Worm (Caenorhabditis elegans): Measurements from ENCODE around the gene T09F5.10.

Gene T09F5.10

DNA sequence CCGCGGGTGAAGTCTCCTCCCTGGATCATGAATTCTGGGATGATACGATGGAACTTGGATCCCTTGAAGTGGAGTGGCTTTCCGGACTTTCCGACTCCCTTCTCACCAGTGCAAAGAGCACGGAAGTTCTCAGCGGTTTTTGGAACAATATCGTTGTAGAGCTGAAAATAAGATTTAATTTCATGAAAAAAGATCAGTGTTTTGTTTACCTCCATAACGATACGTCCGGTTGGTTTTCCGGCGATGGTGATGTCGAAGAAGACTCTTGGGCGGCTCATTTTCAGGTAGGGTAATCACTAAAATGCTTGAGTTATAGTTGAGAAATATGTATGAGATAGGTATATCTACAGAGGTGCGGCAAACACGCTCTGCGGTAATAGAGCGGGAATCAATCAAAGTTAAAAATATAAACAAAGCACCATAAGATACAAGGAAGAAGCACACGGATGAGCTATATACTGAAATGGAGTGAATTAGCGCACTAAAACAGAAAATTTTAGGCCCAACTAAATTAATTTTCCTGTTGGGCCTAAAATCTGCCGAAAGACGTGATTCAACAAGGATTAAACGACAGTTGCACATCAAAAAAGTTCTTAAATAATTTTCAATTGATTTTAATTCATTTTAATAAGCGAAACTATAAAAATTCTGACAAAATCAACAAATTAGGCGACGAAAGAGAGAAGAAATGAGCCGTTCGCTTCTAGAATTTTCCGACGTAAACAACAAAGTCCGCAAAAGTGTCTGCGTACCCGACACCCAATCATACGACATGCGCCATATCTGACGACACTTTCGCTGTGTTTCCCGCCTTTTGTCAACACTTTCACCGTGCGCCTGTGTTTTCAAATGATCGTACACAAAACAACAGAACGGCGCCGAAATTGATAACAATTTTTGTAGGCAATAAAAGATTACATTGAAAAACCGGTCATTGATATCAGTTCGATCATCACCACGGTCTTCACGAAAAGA is 7.5 kb downstream of the T09F5.10 start, which contains the start of the genes cyn-7 and bath-36:
cyn-7 (minus strand) TSS at position 296 of the 975 bp plus-strand sequence.
bath-36 (plus strand) TSS at position 806 of the 975 bp plus-strand sequence.
- peak; percentile 68 for TF ChIP-seq hmg-11 (tag; optimal IDR thresholded peaks at IDR 0.05)
- TF ChIP-seq pqm-1 (tag; optimal IDR thresholded peaks at IDR 0.05) = peak; percentile 73
- no peak for TF ChIP-seq mml-1 (tag; optimal IDR thresholded peaks at IDR 0.05)
- no peak for TF ChIP-seq elt-1 (tag; optimal IDR thresholded peaks at IDR 0.05)
- no peak for TF ChIP-seq ama-1 (optimal IDR thresholded peaks at IDR 0.05)
- TF ChIP-seq ztf-11 (tag; optimal IDR thresholded peaks at IDR 0.05) = no peak
- TF ChIP-seq nhr-77 (tag; optimal IDR thresholded peaks at IDR 0.05) = peak; percentile 0
- peak; percentile 7 for TF ChIP-seq R02D3.7 (tag; optimal IDR thresholded peaks at IDR 0.05)
- TF ChIP-seq elt-2 (tag; optimal IDR thresholded peaks at IDR 0.05) = peak; percentile 92
- peak; percentile 59 for TF ChIP-seq snpc-4 (tag; optimal IDR thresholded peaks at IDR 0.05)
- no peak for TF ChIP-seq unc-62 (GFP tag; optimal IDR thresholded peaks at IDR 0.05)
- TF ChIP-seq ceh-16 (tag; optimal IDR thresholded peaks at IDR 0.05) = no peak
- TF ChIP-seq nhr-28 (tag; optimal IDR thresholded peaks at IDR 0.05) = no peak
- TF ChIP-seq ceh-28 (tag; optimal IDR thresholded peaks at IDR 0.05) = peak; percentile 47
- no peak for TF ChIP-seq nhr-11 (tag; optimal IDR thresholded peaks at IDR 0.05)
- no peak for TF ChIP-seq ZK546.5 (tag; optimal IDR thresholded peaks at IDR 0.05)
- no peak for TF ChIP-seq nhr-12 (tag; optimal IDR thresholded peaks at IDR 0.05)
- TF ChIP-seq lin-15B (tag; optimal IDR thresholded peaks at IDR 0.05) = peak; percentile 85
- TF ChIP-seq lin-39 (tag; optimal IDR thresholded peaks at IDR 0.05) = no peak
- TF ChIP-seq fkh-2 (tag; optimal IDR thresholded peaks at IDR 0.05) = no peak
- TF ChIP-seq egl-27 (tag; optimal IDR thresholded peaks at IDR 0.05) = peak; percentile 49
- peak; percentile 69 for TF ChIP-seq lsy-12 (tag; optimal IDR thresholded peaks at IDR 0.05)
- no peak for TF ChIP-seq unc-39 (tag; optimal IDR thresholded peaks at IDR 0.05)
- no peak for TF ChIP-seq ceh-82 (tag; optimal IDR thresholded peaks at IDR 0.05)
- TF ChIP-seq egl-5 (tag; optimal IDR thresholded peaks at IDR 0.05) = peak; percentile 51
- TF ChIP-seq fkh-10 (GFP tag; optimal IDR thresholded peaks at IDR 0.05) = no peak
- no peak for TF ChIP-seq aly-2 (tag; optimal IDR thresholded peaks at IDR 0.05)
- peak; percentile 74 for TF ChIP-seq nhr-23 (tag; optimal IDR thresholded peaks at IDR 0.05)
- TF ChIP-seq eor-1 (tag; optimal IDR thresholded peaks at IDR 0.05) = no peak
- no peak for TF ChIP-seq zag-1 (tag; optimal IDR thresholded peaks at IDR 0.05)
- TF ChIP-seq pha-4 (tag; optimal IDR thresholded peaks at IDR 0.05) = peak; percentile 97
- peak; percentile 74 for TF ChIP-seq nfya-1 (tag; optimal IDR thresholded peaks at IDR 0.05; ENCODE audit: insufficient read depth)
- peak; percentile 76 for TF ChIP-seq nhr-43 (tag; optimal IDR thresholded peaks at IDR 0.05; ENCODE audit: poor library complexity, severe bottlenecking)
- TF ChIP-seq nhr-67 (tag; optimal IDR thresholded peaks at IDR 0.05) = no peak
- TF ChIP-seq tbx-2 (tag; optimal IDR thresholded peaks at IDR 0.05) = peak; percentile 68
- peak; percentile 86 for TF ChIP-seq jun-1 (tag; optimal IDR thresholded peaks at IDR 0.05)
- no peak for TF ChIP-seq skn-1 (tag; optimal IDR thresholded peaks at IDR 0.05)
- TF ChIP-seq nhr-76 (tag; optimal IDR thresholded peaks at IDR 0.05) = no peak
- TF ChIP-seq mdl-1 (tag; optimal IDR thresholded peaks at IDR 0.05) = no peak
- no peak for TF ChIP-seq nhr-237 (tag; optimal IDR thresholded peaks at IDR 0.05)
- no peak for TF ChIP-seq daf-12 (tag; optimal IDR thresholded peaks at IDR 0.05)
- TF ChIP-seq ztf-4 (tag; optimal IDR thresholded peaks at IDR 0.05) = no peak
- no peak for TF ChIP-seq fos-1 (tag; optimal IDR thresholded peaks at IDR 0.05)
- TF ChIP-seq elt-3 (tag; optimal IDR thresholded peaks at IDR 0.05) = no peak
- no peak for TF ChIP-seq ceh-9 (tag; optimal IDR thresholded peaks at IDR 0.05)
- peak; percentile 79 for TF ChIP-seq nhr-25 (tag; optimal IDR thresholded peaks at IDR 0.05)
- TF ChIP-seq sea-2 (GFP tag; optimal IDR thresholded peaks at IDR 0.05) = no peak
